Worm (Caenorhabditis elegans) whole organism, L1 larva: Measurements from ENCODE around the gene F47B8.3.
"Not testable (repeated sequence)": the region's sequence is repeated elsewhere in the genome, so short reads cannot be mapped to it uniquely, and the experiment has no call there.

ENCODE experiments used
- F16B12.6 ChIP-seq: fragments of 150-350 bp; optimal IDR thresholded peaks from 2 replicates; lab custom pipeline; 2014; ENCODE audit warnings: missing biosample characterization, missing genetic modification characterization
- alr-1 ChIP-seq: fragments of 200-800 bp; sonication (Bioruptor generic); optimal IDR thresholded peaks from 2 replicates; lab custom pipeline; 2018; ENCODE audit warnings: borderline replicate concordance, mild to moderate bottlenecking, missing genetic modification characterization, missing compliant biosample characterization
- aly-2 ChIP-seq: fragments of 150-350 bp; optimal IDR thresholded peaks from 2 replicates; lab custom pipeline; 2014; ENCODE audit warnings: missing biosample characterization, missing genetic modification characterization
- blmp-1 ChIP-seq: fragments of 150-350 bp; optimal IDR thresholded peaks from 2 replicates; lab custom pipeline; 2014; ENCODE audit warnings: missing biosample characterization, missing genetic modification characterization
- ceh-63 ChIP-seq: fragments of 200-800 bp; sonication (Bioruptor generic); optimal IDR thresholded peaks from 2 replicates; lab custom pipeline; 2018; ENCODE audit warnings: mild to moderate bottlenecking, missing genetic modification characterization, missing compliant biosample characterization
- ceh-82 ChIP-seq, 3 experiments: fragments of 150-350 bp in 1 of 3; sonication (generic microtip) in 2 of 3; optimal IDR thresholded peaks; 2 replicates each; lab custom pipeline; 2014 to 2017; ENCODE audit warnings: missing biosample characterization in 3 of 3, missing genetic modification characterization in 3 of 3
- efl-1 ChIP-seq, 4 experiments: fragments of 150-350 bp; optimal IDR thresholded peaks in 3 of 4; peaks in 1 of 4; 1 replicate in 1 of 4; 2 replicates in 3 of 4; lab custom pipeline; 2014; ENCODE audit warnings: missing biosample characterization in 2 of 4, missing genetic modification characterization in 2 of 4, missing genetic modification reagents in 2 of 4
- egl-27 ChIP-seq, 2 experiments: fragments of 150-350 bp in 1 of 2; sonication (generic microtip); optimal IDR thresholded peaks; 3 replicates each; lab custom pipeline; 2017 to 2018; ENCODE audit warnings: missing biosample characterization in 2 of 2, missing genetic modification characterization in 2 of 2, missing genetic modification reagents in 2 of 2
- elt-2 ChIP-seq: sonication (generic microtip); optimal IDR thresholded peaks from 2 replicates; lab custom pipeline; 2016; ENCODE audit warnings: missing genetic modification characterization, mild to moderate bottlenecking, inconsistent platforms, missing compliant biosample characterization, missing genetic modification reagents
- elt-3 ChIP-seq, 6 experiments: fragments of 150-350 bp in 1 of 6; sonication (generic microtip); optimal IDR thresholded peaks; 2 replicates each; lab custom pipeline; 2017 to 2018; ENCODE audit warnings: missing biosample characterization in 6 of 6, missing genetic modification characterization in 6 of 6, inconsistent platforms in 1 of 6
- fkh-8 ChIP-seq: sonication (generic microtip); optimal IDR thresholded peaks from 2 replicates; lab custom pipeline; 2016; ENCODE audit warnings: mild to moderate bottlenecking, missing genetic modification characterization, missing compliant biosample characterization
- hlh-4 ChIP-seq: sonication (generic microtip); optimal IDR thresholded peaks from 2 replicates; lab custom pipeline; 2016; ENCODE audit warnings: mild to moderate bottlenecking, missing genetic modification characterization, missing compliant biosample characterization
- hpl-2 ChIP-seq: fragments of 150-350 bp; optimal IDR thresholded peaks from 2 replicates; lab custom pipeline; 2014; ENCODE audit warnings: missing biosample characterization, missing genetic modification reagents, missing genetic modification characterization
- isw-1 ChIP-seq: fragments of 200-800 bp; sonication (Bioruptor generic); IDR thresholded peaks from 2 replicates; pipeline ENCODE4 v1.3.6; 2022; ENCODE audit warnings: missing genetic modification characterization, missing compliant biosample characterization
- lir-3 ChIP-seq: sonication (generic microtip); optimal IDR thresholded peaks from 2 replicates; lab custom pipeline; 2016; ENCODE audit warnings: mild to moderate bottlenecking, missing genetic modification characterization, moderate library complexity, missing compliant biosample characterization; ENCODE audit not compliant: poor library complexity
- nhr-11 ChIP-seq: fragments of 150-350 bp; optimal IDR thresholded peaks from 2 replicates; lab custom pipeline; 2014; ENCODE audit warnings: missing biosample characterization, missing genetic modification characterization
- nhr-237 ChIP-seq: fragments of 150-350 bp; optimal IDR thresholded peaks from 2 replicates; lab custom pipeline; 2014; ENCODE audit warnings: missing biosample characterization, missing genetic modification characterization
- nhr-47 ChIP-seq: sonication (generic microtip); optimal IDR thresholded peaks from 2 replicates; lab custom pipeline; 2016; ENCODE audit warnings: mild to moderate bottlenecking, missing genetic modification characterization, moderate library complexity, missing compliant biosample characterization
- nhr-76 ChIP-seq: sonication (generic microtip); optimal IDR thresholded peaks from 2 replicates; lab custom pipeline; 2017; ENCODE audit warnings: missing biosample characterization, missing genetic modification characterization
- nhr-77 ChIP-seq: fragments of 150-350 bp; optimal IDR thresholded peaks from 2 replicates; lab custom pipeline; 2014; ENCODE audit warnings: missing biosample characterization, missing genetic modification characterization
- pag-3 ChIP-seq: sonication (generic microtip); optimal IDR thresholded peaks from 2 replicates; lab custom pipeline; 2017; ENCODE audit warnings: missing genetic modification characterization, mild to moderate bottlenecking, missing compliant biosample characterization, antibody characterized with exemption, borderline replicate concordance; ENCODE audit not compliant: insufficient read depth
- pax-3 ChIP-seq: fragments of 200-800 bp; sonication (Bioruptor generic); optimal IDR thresholded peaks from 2 replicates; lab custom pipeline; 2018; ENCODE audit warnings: mild to moderate bottlenecking, missing genetic modification characterization, moderate library complexity, missing compliant biosample characterization
- pqm-1 ChIP-seq: sonication (generic microtip); optimal IDR thresholded peaks from 3 replicates; lab custom pipeline; 2017; ENCODE audit warnings: missing biosample characterization, missing genetic modification characterization
- snpc-4 ChIP-seq: fragments of 150-350 bp; optimal IDR thresholded peaks from 2 replicates; lab custom pipeline; 2014; ENCODE audit warnings: missing biosample characterization, missing genetic modification characterization
- swsn-7 ChIP-seq: sonication (generic microtip); optimal IDR thresholded peaks from 2 replicates; lab custom pipeline; 2016; ENCODE audit warnings: missing genetic modification characterization, missing compliant biosample characterization
- tbx-2 ChIP-seq: sonication (generic microtip); optimal IDR thresholded peaks from 2 replicates; lab custom pipeline; 2016; ENCODE audit warnings: missing genetic modification characterization, missing compliant biosample characterization
- unc-86 ChIP-seq: sonication (generic microtip); optimal IDR thresholded peaks from 2 replicates; lab custom pipeline; 2016; ENCODE audit warnings: missing genetic modification characterization, missing compliant biosample characterization
- vab-15 ChIP-seq: sonication (generic microtip); optimal IDR thresholded peaks from 2 replicates; lab custom pipeline; 2017; ENCODE audit warnings: missing genotype, mild to moderate bottlenecking, missing genetic modification characterization, missing compliant biosample characterization
- ztf-4 ChIP-seq: fragments of 150-350 bp; optimal IDR thresholded peaks from 2 replicates; lab custom pipeline; 2014; ENCODE audit warnings: missing biosample characterization, missing genetic modification characterization

The F47B8.3 gene

DNA sequence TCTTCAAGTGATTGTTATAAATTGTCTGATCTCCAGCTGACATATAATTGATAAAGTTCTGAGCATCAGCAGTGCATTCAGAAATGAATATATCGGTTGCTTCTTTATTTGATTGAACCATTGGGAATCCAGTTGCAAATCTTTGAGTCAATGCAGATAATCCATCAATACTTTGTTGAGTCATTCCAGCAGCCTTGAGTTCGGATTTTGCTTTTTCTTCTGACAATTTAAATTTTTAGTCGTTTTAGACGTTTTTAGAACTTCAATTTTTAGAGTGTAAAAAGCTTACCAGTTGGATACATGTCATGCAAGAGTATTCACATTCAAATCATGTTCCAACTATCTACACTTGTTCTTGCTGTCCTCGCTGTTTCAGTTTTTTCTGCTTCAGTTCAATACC lies 13.2 kb downstream of the F47B8.3 start, which contains the start of gene F14D7.14:
F14D7.14 (plus strand) TSS at position 301 of the 400 bp plus-strand sequence.
- not testable (repeated sequence) for TF ChIP-seq pag-3 (tag; lab: Kevin White, UChicago); nhr-237 (tag; lab: Kevin White, UChicago); aly-2

DNA sequence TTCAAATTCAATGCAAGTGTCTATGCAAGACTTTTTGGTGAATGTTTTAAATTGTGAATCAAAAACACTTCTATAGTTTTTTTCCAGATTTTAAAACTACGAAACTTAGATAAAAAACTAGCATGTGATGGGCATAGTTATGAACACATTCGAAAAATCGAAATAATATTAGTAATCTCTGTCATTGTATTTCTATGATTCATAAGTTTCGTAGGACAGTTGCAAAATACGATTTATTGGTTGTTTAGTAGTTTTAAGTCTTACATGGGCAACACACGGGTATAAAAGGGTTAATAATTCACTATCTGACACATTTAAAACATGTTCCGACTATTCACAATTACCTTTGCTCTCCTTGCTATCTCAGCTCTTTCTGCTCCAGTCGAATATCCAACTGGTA lies 14.6 kb downstream of the F47B8.3 start, which contains the start of gene spig-5:
spig-5 (plus strand) TSS at position 301 of the 400 bp plus-strand sequence.
- not testable (repeated sequence) for TF ChIP-seq nhr-77, nhr-11, nhr-76 (tag; lab: Kevin White, UChicago)

DNA sequence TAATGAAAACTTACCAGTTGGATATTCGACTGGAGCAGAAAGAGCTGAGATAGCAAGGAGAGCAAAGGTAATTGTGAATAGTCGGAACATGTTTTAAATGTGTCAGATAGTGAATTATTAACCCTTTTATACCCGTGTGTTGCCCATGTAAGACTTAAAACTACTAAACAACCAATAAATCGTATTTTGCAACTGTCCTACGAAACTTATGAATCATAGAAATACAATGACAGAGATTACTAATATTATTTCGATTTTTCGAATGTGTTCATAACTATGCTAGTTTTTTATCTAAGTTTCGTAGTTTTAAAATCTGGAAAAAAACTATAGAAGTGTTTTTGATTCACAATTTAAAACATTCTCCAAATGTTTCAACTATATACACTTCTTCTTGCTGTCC lies 16.0 kb downstream of the F47B8.3 start, which contains the start of gene spig-4:
spig-4 (minus strand) TSS at position 101 of the 400 bp plus-strand sequence.
- TF ChIP-seq isw-1 (GFP tag; lab: Robert Waterston, UW); fkh-8 (tag; lab: Kevin White, UChicago); nhr-47 (tag; lab: Kevin White, UChicago): not testable (repeated sequence)

DNA sequence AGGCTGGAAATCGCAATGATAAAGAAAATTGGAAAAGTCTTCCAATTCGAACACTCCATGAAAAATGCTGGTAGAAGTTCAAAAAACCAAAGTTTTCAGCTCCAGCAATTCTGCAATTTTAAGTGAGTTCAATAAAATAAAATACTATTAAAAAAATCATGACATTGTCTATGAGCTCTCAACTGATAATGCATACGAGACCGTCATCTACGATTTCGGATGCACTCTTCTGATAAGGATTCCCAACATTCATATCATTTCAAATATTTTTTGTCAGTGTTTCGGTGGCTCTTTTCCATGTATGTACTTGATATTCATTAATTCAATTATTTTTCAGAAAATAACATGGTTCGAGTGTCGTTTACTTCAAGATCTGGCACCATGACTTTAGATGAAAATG lies 21.7 kb downstream of the F47B8.3 start, which contains the start of gene F14D7.6:
F14D7.6 (plus strand) TSS at position 338 of the 400 bp plus-strand sequence.
- TF ChIP-seq pax-3, result no peak
- TF ChIP-seq swsn-7 (tag; lab: Kevin White, UChicago), result no peak
- no peak for TF ChIP-seq ztf-4 (tag; lab: Kevin White, UChicago)
- peak; percentile 4 for TF ChIP-seq elt-2

DNA sequence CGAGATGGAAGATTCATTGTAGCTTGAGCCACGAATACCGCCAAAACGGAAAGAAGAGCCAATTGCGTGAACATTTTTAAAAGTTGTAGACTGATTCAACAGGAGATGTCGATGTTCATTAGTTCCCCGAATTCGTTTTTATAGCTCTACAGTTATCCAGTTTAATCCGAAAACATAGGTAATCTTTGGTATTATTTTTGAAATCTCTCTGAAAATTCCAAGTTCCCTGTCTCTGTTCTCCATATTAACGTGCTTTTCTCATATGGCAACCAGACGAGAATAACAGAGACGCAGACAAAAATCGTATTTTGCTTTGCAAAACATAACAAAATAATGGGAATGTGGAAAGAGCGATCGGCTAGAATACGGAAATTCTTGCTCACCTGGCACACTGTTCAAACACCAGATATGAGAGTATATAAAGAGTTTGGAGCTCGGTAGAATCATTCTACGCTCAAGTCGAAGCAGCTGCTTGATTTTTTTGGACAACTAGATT lies 23.2 kb downstream of the F47B8.3 start, which contains the start of the genes spig-3 and F14D7.12:
spig-3 (minus strand) TSS at position 101 of the 496 bp plus-strand sequence.
F14D7.12 (plus strand) TSS at position 446 of the 496 bp plus-strand sequence.
- TF ChIP-seq efl-1 (optimal IDR thresholded peaks at IDR 0.05; lab: Kevin White, UChicago) (no peak), efl-1 (GFP tag; optimal IDR thresholded peaks at IDR 0.05 in 1 of 2; lab: Kevin White, UChicago) (peak in 1 of 2 experiments; percentile 49), egl-27 (tag; optimal IDR thresholded peaks at IDR 0.05; lab: Kevin White, UChicago) (no peak)

- no peak for TF ChIP-seq blmp-1
- no peak for TF ChIP-seq hpl-2 (GFP tag; lab: Kevin White, UChicago)
- TF ChIP-seq alr-1 (tag; lab: Kevin White, UChicago), result no peak
- no peak for TF ChIP-seq unc-86
- TF ChIP-seq nhr-11 (tag; lab: Kevin White, UChicago), result no peak
- no peak for TF ChIP-seq efl-1 (optimal IDR thresholded peaks at IDR 0.05; lab: Kevin White, UChicago)
- no peak for TF ChIP-seq efl-1 (GFP tag; optimal IDR thresholded peaks at IDR 0.05 in 1 of 2; lab: Kevin White, UChicago)
- no peak for TF ChIP-seq elt-2
- TF ChIP-seq snpc-4 (tag; lab: Kevin White, UChicago), result no peak
- no peak for TF ChIP-seq elt-3 (tag; optimal IDR thresholded peaks at IDR 0.05; lab: Kevin White, UChicago)
- no peak for TF ChIP-seq ceh-82 (tag; optimal IDR thresholded peaks at IDR 0.05; lab: Kevin White, UChicago)
- no peak for TF ChIP-seq F16B12.6 (tag; lab: Kevin White, UChicago)
- no peak for TF ChIP-seq lir-3 (tag; lab: Kevin White, UChicago)
- no peak for TF ChIP-seq tbx-2 (tag; lab: Kevin White, UChicago)
- TF ChIP-seq ceh-63 (GFP tag; lab: Kevin White, UChicago), result no peak
- no peak for TF ChIP-seq swsn-7 (tag; lab: Kevin White, UChicago)
- no peak for TF ChIP-seq hlh-4 (tag; lab: Kevin White, UChicago)
- TF ChIP-seq vab-15 (tag; lab: Kevin White, UChicago), result no peak
- TF ChIP-seq pqm-1 (tag; lab: Kevin White, UChicago), result no peak
Measured at ce11 chrV:14296499-14296898, 26.3 kb downstream of the F47B8.3 start, which contains the start of gene F14D7.3. Gene F14D7.3 (plus strand): TSS chrV:14296799.
